Worm (Caenorhabditis elegans): ENCODE measurements around the gene F29B9.5.

F29B9.5 gene

ce11 chrIV:4655979-4656378, 3.8 kb downstream of the F29B9.5 start:
- TF ChIP-seq ztf-7 (tag; optimal IDR thresholded peaks at IDR 0.05), result no peak
- 0 out of 2 replicates have a peak, but pooled peaks have one; percentile 45 for TF ChIP-seq F26F4.8 (GFP tag; conservative IDR thresholded peaks at IDR 0.05)
- TF ChIP-seq pha-4 (GFP tag; IDR thresholded peaks at IDR 0.05), result no peak
- no peak for TF ChIP-seq pha-4 (tag; optimal IDR thresholded peaks at IDR 0.05)
- no peak for TF ChIP-seq ceh-82 (tag; optimal IDR thresholded peaks at IDR 0.05)
- no peak for TF ChIP-seq lin-1 (GFP tag; IDR thresholded peaks at IDR 0.05)
- TF ChIP-seq F44E2.7 (GFP tag; IDR thresholded peaks at IDR 0.05), result 0 out of 2 replicates have a peak, but pooled peaks have one; percentile 16
- no peak for TF ChIP-seq saeg-2 (GFP tag; IDR thresholded peaks at IDR 0.05)
- no peak for TF ChIP-seq D1046.2 (GFP tag; IDR thresholded peaks at IDR 0.05)
- TF ChIP-seq zip-11 (GFP tag; IDR thresholded peaks at IDR 0.05), result no peak
- TF ChIP-seq ztf-11 (tag; optimal IDR thresholded peaks at IDR 0.05), result no peak
- TF ChIP-seq set-16 (GFP tag; IDR thresholded peaks at IDR 0.05), result peak; percentile 98
- TF ChIP-seq madf-5 (GFP tag; IDR thresholded peaks at IDR 0.05), result 0 out of 4 replicates have a peak, but pooled peaks of 1 of the 2 experiments have one; percentile 66
- 0 out of 2 replicates have a peak, but pooled peaks have one; percentile 38 for TF ChIP-seq lim-7 (GFP tag; IDR thresholded peaks at IDR 0.05)
- TF ChIP-seq Y5F2A.4 (GFP tag; optimal IDR thresholded peaks at IDR 0.05), result no peak
- TF ChIP-seq unc-62 (GFP tag; optimal IDR thresholded peaks at IDR 0.05 in 1 of 2), result no peak
- no peak for TF ChIP-seq unc-62 (tag; optimal IDR thresholded peaks at IDR 0.05)
- no peak for TF ChIP-seq Y75B8A.6 (GFP tag; IDR thresholded peaks at IDR 0.05)
- TF ChIP-seq F10B5.3 (tag; optimal IDR thresholded peaks at IDR 0.05), result no peak
- TF ChIP-seq hif-1 (tag; optimal IDR thresholded peaks at IDR 0.05), result no peak
- no peak for TF ChIP-seq hmg-1.1 (GFP tag; IDR thresholded peaks at IDR 0.05)

- TF ChIP-seq T26A8.4 (GFP tag; IDR thresholded peaks at IDR 0.05), result peak; percentile 53; the same call in 1 of the 2 replicates
- no peak for TF ChIP-seq nhr-111 (GFP tag; optimal IDR thresholded peaks at IDR 0.05)
Measured at ce11 chrIV:4656380-4656779, 4.2 kb downstream of the F29B9.5 start.

- TF ChIP-seq zag-1 (tag; optimal IDR thresholded peaks at IDR 0.05), result no peak
- TF ChIP-seq mes-2 (tag; optimal IDR thresholded peaks at IDR 0.05; ENCODE audit: poor library complexity, severe bottlenecking), result no peak
- no peak for TF ChIP-seq cey-2 (tag; optimal IDR thresholded peaks at IDR 0.05; ENCODE audit: borderline replicate concordance, insufficient read depth)
- no peak for TF ChIP-seq gei-8 (GFP tag; optimal IDR thresholded peaks at IDR 0.05)
- no peak for TF ChIP-seq nhr-77 (tag; optimal IDR thresholded peaks at IDR 0.05)
- no peak for TF ChIP-seq lin-38 (GFP tag; IDR thresholded peaks at IDR 0.05)
- no peak for TF ChIP-seq F49E8.2 (tag; optimal IDR thresholded peaks at IDR 0.05; ENCODE audit: borderline replicate concordance)
- no peak for TF ChIP-seq R02D3.7 (tag; optimal IDR thresholded peaks at IDR 0.05)
- TF ChIP-seq F44E2.7 (GFP tag; IDR thresholded peaks at IDR 0.05), result no peak
- no peak for TF ChIP-seq ceh-44 (GFP tag; IDR thresholded peaks at IDR 0.05)
- TF ChIP-seq sdz-12 (GFP tag; optimal IDR thresholded peaks at IDR 0.05), result no peak
- no peak for TF ChIP-seq zfp-3 (GFP tag; conservative IDR thresholded peaks at IDR 0.05)
- TF ChIP-seq set-16 (GFP tag; IDR thresholded peaks at IDR 0.05), result no peak
- TF ChIP-seq ctbp-1 (GFP tag; IDR thresholded peaks at IDR 0.05), result no peak
- no peak for TF ChIP-seq nhr-237 (tag; optimal IDR thresholded peaks at IDR 0.05)
- TF ChIP-seq hlh-30 (tag; optimal IDR thresholded peaks at IDR 0.05; ENCODE audit: insufficient read depth), result no peak
- TF ChIP-seq nhr-10 (tag; optimal IDR thresholded peaks at IDR 0.05), result no peak
Measured at ce11 chrIV:4657874-4658273, 5.7 kb downstream of the F29B9.5 start, which contains the start of gene col-111. col-111 (minus strand) TSS chrIV:4657974.
